Worm (Caenorhabditis elegans) whole organism, L3 larva: Measurements from ENCODE around the gene msp-40.

Experiments
- fos-1 ChIP-seq: fragments of 150-350 bp; optimal IDR thresholded peaks from 2 replicates; lab custom pipeline; 2014; ENCODE audit warnings: missing biosample characterization, missing genetic modification characterization
- mml-1 ChIP-seq: fragments of 150-350 bp; sonication (generic microtip); optimal IDR thresholded peaks from 3 replicates; lab custom pipeline; 2014; ENCODE audit warnings: missing biosample characterization, missing genetic modification characterization
- nhr-12 ChIP-seq: fragments of 150-350 bp; optimal IDR thresholded peaks from 2 replicates; lab custom pipeline; 2014; ENCODE audit warnings: missing biosample characterization, missing genetic modification characterization
- pha-4 ChIP-seq: fragments of 150-350 bp; optimal IDR thresholded peaks from 2 replicates; lab custom pipeline; 2014; ENCODE audit warnings: missing biosample characterization, missing genetic modification reagents, missing genetic modification characterization
- snpc-4 ChIP-seq: fragments of 150-350 bp; optimal IDR thresholded peaks from 2 replicates; lab custom pipeline; 2014; ENCODE audit warnings: missing biosample characterization, missing genetic modification characterization

ce11 chrII:4873029-4873428, 47.8 kb downstream of the msp-40 start, which contains the start of gene col-73:
- TF ChIP-seq pha-4 (tag; lab: Kevin White, UChicago) (no peak), snpc-4 (tag; lab: Kevin White, UChicago) (no peak), mml-1 (tag; lab: Kevin White, UChicago) (no peak), nhr-12 (tag; lab: Kevin White, UChicago) (no peak), fos-1 (no peak)
